Worm (Caenorhabditis elegans): ENCODE data around the gene sec-24.2.

DNA sequence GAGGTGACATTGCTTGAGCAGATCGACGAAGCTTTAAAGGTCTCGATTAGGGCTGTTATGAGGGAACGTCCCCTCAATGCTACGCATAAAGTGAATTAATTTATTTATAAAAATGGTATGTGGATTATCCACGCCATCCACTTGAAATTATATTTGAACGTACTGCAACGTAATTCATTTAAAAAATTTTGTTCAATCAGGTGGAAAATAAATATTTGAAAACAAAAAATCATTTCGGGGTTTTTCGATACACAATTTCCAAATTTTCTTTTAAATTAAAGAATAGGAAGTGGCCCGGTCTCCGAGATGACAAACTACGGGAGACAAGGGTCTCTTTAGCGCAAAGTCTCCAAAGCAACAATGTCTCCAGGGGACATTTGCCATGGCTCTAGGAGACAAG is 49.0 kb downstream of the sec-24.2 start, which contains the start of gene oac-58:
- no peak for TF ChIP-seq tbx-37 (GFP tag; conservative IDR thresholded peaks at IDR 0.05)
- no peak for TF ChIP-seq hmbx-1 (tag; optimal IDR thresholded peaks at IDR 0.05)
- no peak for TF ChIP-seq aly-1 (tag; optimal IDR thresholded peaks at IDR 0.05)
- TF ChIP-seq B0310.2 (tag; optimal IDR thresholded peaks at IDR 0.05), result no peak
- TF ChIP-seq F13C5.2 (tag; optimal IDR thresholded peaks at IDR 0.05), result no peak
- no peak for TF ChIP-seq ama-1 (optimal IDR thresholded peaks at IDR 0.05)
- TF ChIP-seq ets-7 (tag; optimal IDR thresholded peaks at IDR 0.05), result no peak
- TF ChIP-seq flt-1 (GFP tag; IDR thresholded peaks at IDR 0.05), result no peak
- no peak for TF ChIP-seq tbx-11 (GFP tag; IDR thresholded peaks at IDR 0.05)
- no peak for TF ChIP-seq sea-1 (GFP tag; conservative IDR thresholded peaks at IDR 0.05)
- TF ChIP-seq hnd-1 (tag; optimal IDR thresholded peaks at IDR 0.05), result no peak
- TF ChIP-seq tra-4 (tag; optimal IDR thresholded peaks at IDR 0.05), result no peak

Measured in whole organism, early embryonic.